Fruit fly (Drosophila melanogaster) whole organism, prepupa: ENCODE results near the gene Pgant6.
A peak's percentile ranks its signal among the peaks of the same experiment; 100 is the strongest.

Source experiments
- Blimp-1 ChIP-seq: fragments of 200-800 bp; sonication (Bioruptor generic); optimal IDR thresholded peaks from 3 replicates; lab custom pipeline; 2017; ENCODE audit warnings: missing biosample characterization, missing genetic modification characterization, mild to moderate bottlenecking, moderate library complexity, missing genetic modification reagents
- CG10631 ChIP-seq: fragments of 200-800 bp; sonication (Bioruptor generic); optimal IDR thresholded peaks from 2 replicates; lab custom pipeline; 2016; ENCODE audit warnings: missing biosample characterization, missing genetic modification characterization
- CG11294 ChIP-seq: fragments of 200-800 bp; sonication (Bioruptor generic); IDR thresholded peaks from 2 replicates; pipeline ENCODE4 v1.3.6; 2022; ENCODE audit warnings: missing biosample characterization, missing genetic modification characterization
- CG11762 ChIP-seq: fragments of 200-800 bp; sonication (Bioruptor generic); optimal IDR thresholded peaks from 3 replicates; lab custom pipeline; 2016; ENCODE audit warnings: missing biosample characterization, missing genetic modification characterization; ENCODE audit not compliant: insufficient read depth
- CG11902 ChIP-seq: fragments of 200-800 bp; sonication (Bioruptor generic); optimal IDR thresholded peaks from 3 replicates; lab custom pipeline; 2016; ENCODE audit warnings: missing biosample characterization, missing genetic modification characterization
- CG16779 ChIP-seq: fragments of 200-800 bp; sonication (Bioruptor generic); optimal IDR thresholded peaks from 3 replicates; lab custom pipeline; 2017; ENCODE audit warnings: missing biosample characterization, mild to moderate bottlenecking, missing genetic modification characterization
- CG3032 ChIP-seq: fragments of 200-800 bp; optimal IDR thresholded peaks from 2 replicates; lab custom pipeline; 2019; ENCODE audit warnings: missing biosample characterization, mild to moderate bottlenecking, missing genetic modification characterization, moderate library complexity
- CG31627 ChIP-seq: fragments of 200-800 bp; sonication (Bioruptor generic); optimal IDR thresholded peaks from 3 replicates; lab custom pipeline; 2016; ENCODE audit warnings: missing biosample characterization, missing genetic modification characterization
- CG6163 ChIP-seq: fragments of 200-800 bp; sonication (Bioruptor generic); IDR thresholded peaks from 3 replicates; pipeline ENCODE4 v1.3.6; 2022; ENCODE audit warnings: missing biosample characterization, missing genetic modification characterization
- CG6276 ChIP-seq: fragments of 200-800 bp; sonication (Bioruptor generic); optimal IDR thresholded peaks from 2 replicates; lab custom pipeline; 2017; ENCODE audit warnings: missing biosample characterization, mild to moderate bottlenecking, missing genetic modification characterization
- CG6792 ChIP-seq: fragments of 200-800 bp; sonication (Bioruptor generic); optimal IDR thresholded peaks from 3 replicates; lab custom pipeline; 2016; ENCODE audit warnings: missing biosample characterization, missing genetic modification characterization
- CG8119 ChIP-seq: fragments of 200-800 bp; sonication (Bioruptor generic); IDR thresholded peaks from 3 replicates; pipeline ENCODE4 v1.3.6; 2022; ENCODE audit warnings: missing biosample characterization, missing genetic modification characterization
- CG8319 ChIP-seq: fragments of 200-800 bp; sonication (Bioruptor generic); optimal IDR thresholded peaks from 3 replicates; lab custom pipeline; 2016; ENCODE audit warnings: missing biosample characterization, missing genetic modification characterization
- Eip75B ChIP-seq: fragments of 200-800 bp; sonication (Bioruptor generic); optimal IDR thresholded peaks from 3 replicates; lab custom pipeline; 2016; ENCODE audit warnings: missing biosample characterization, missing genetic modification characterization
- Eip78C ChIP-seq: fragments of 200-800 bp; sonication (Bioruptor generic); peaks from one replicate; lab custom pipeline; 2016; ENCODE audit warnings: missing biosample characterization, missing genetic modification characterization
- Eip93F ChIP-seq: fragments of 200-800 bp; sonication (Bioruptor generic); optimal IDR thresholded peaks from 2 replicates; lab custom pipeline; 2016; ENCODE audit warnings: missing biosample characterization, mild to moderate bottlenecking, missing genetic modification characterization
- Gug ChIP-seq: fragments of 200-800 bp; sonication (Bioruptor generic); IDR thresholded peaks from 2 replicates; pipeline ENCODE4 v1.3.6; 2022; ENCODE audit warnings: missing biosample characterization, missing genetic modification characterization
- Hr38 ChIP-seq: sonication (Bioruptor generic); optimal IDR thresholded peaks from 2 replicates; lab custom pipeline; 2016; ENCODE audit warnings: missing biosample characterization, missing genetic modification characterization
- Hr4 ChIP-seq: fragments of 200-800 bp; sonication (Bioruptor generic); optimal IDR thresholded peaks from 3 replicates; lab custom pipeline; 2016; ENCODE audit warnings: missing biosample characterization, missing genetic modification characterization
- OdsH ChIP-seq: fragments of 200-800 bp; sonication (Bioruptor generic); optimal IDR thresholded peaks from 3 replicates; lab custom pipeline; 2016; ENCODE audit warnings: missing biosample characterization, missing genetic modification characterization
- Smox ChIP-seq: fragments of 200-800 bp; sonication (Bioruptor generic); optimal IDR thresholded peaks from 3 replicates; lab custom pipeline; 2016; ENCODE audit warnings: missing biosample characterization, missing genetic modification characterization
- Sox102F ChIP-seq: fragments of 200-800 bp; sonication (Bioruptor generic); optimal IDR thresholded peaks from 2 replicates; lab custom pipeline; 2016; ENCODE audit warnings: missing biosample characterization, mild to moderate bottlenecking, missing genetic modification characterization
- Sox14 ChIP-seq: fragments of 200-800 bp; sonication (Bioruptor generic); optimal IDR thresholded peaks from 3 replicates; lab custom pipeline; 2016; ENCODE audit warnings: missing biosample characterization, missing genetic modification characterization
- achi ChIP-seq: fragments of 200-800 bp; sonication (Bioruptor generic); optimal IDR thresholded peaks from 3 replicates; lab custom pipeline; 2016; ENCODE audit warnings: missing biosample characterization, missing genetic modification characterization
- dac ChIP-seq: fragments of 200-800 bp; sonication (Bioruptor generic); optimal IDR thresholded peaks from 2 replicates; lab custom pipeline; 2017; ENCODE audit warnings: missing biosample characterization, mild to moderate bottlenecking, missing genetic modification characterization
- eg ChIP-seq: fragments of 200-800 bp; sonication (Bioruptor generic); IDR thresholded peaks from 3 replicates; pipeline ENCODE4 v1.3.6; 2022; ENCODE audit warnings: missing biosample characterization, missing genetic modification characterization
- fd59A ChIP-seq: fragments of 200-800 bp; sonication (Bioruptor generic); optimal IDR thresholded peaks from 2 replicates; lab custom pipeline; 2017; ENCODE audit warnings: missing biosample characterization, mild to moderate bottlenecking, missing genetic modification characterization, missing genetic modification reagents
- fd85E ChIP-seq: fragments of 200-800 bp; sonication (Bioruptor generic); optimal IDR thresholded peaks from 3 replicates; lab custom pipeline; 2016; ENCODE audit warnings: missing biosample characterization, missing genetic modification characterization
- fkh ChIP-seq: fragments of 200-800 bp; sonication (Bioruptor generic); optimal IDR thresholded peaks from 3 replicates; lab custom pipeline; 2017; ENCODE audit warnings: missing biosample characterization, mild to moderate bottlenecking, missing genetic modification characterization, moderate library complexity
- lz ChIP-seq: fragments of 200-800 bp; sonication (Bioruptor generic); optimal IDR thresholded peaks from 3 replicates; lab custom pipeline; 2016; ENCODE audit warnings: missing biosample characterization, missing genetic modification characterization
- pdm3 ChIP-seq: fragments of 200-800 bp; sonication (Bioruptor generic); optimal IDR thresholded peaks from 3 replicates; lab custom pipeline; 2016; ENCODE audit warnings: missing biosample characterization, missing genetic modification characterization
- spab ChIP-seq: fragments of 200-800 bp; sonication (Bioruptor generic); optimal IDR thresholded peaks from 2 replicates; lab custom pipeline; 2017; ENCODE audit warnings: missing biosample characterization, mild to moderate bottlenecking, missing genetic modification characterization, missing genetic modification reagents
- svp ChIP-seq: fragments of 200-800 bp; sonication (Bioruptor generic); peaks from one replicate; lab custom pipeline; 2016; ENCODE audit warnings: missing biosample characterization, missing genetic modification characterization
- vri ChIP-seq: fragments of 200-800 bp; sonication (Bioruptor generic); optimal IDR thresholded peaks from 3 replicates; lab custom pipeline; 2016; ENCODE audit warnings: missing biosample characterization, mild to moderate bottlenecking, missing genetic modification characterization

The Pgant6 gene

dm6 chr3L:2743755-2744154, 38.3 kb upstream of the Pgant6 start:
- TF ChIP-seq CG31627 (no peak), CG11902 (GFP tag; lab: Kevin White, UChicago) (no peak), Blimp-1 (no peak), OdsH (GFP tag; lab: Kevin White, UChicago) (no peak), CG10631 (GFP tag; lab: Kevin White, UChicago) (no peak), Eip93F (GFP tag; lab: Kevin White, UChicago) (no peak), CG6792 (GFP tag; lab: Kevin White, UChicago) (no peak), CG3032 (tag; lab: Kevin White, UChicago) (no peak), pdm3 (GFP tag; lab: Kevin White, UChicago) (no peak), Eip75B (GFP tag; lab: Kevin White, UChicago) (no peak), dac (no peak), achi (GFP tag; lab: Kevin White, UChicago) (no peak), fd85E (GFP tag; lab: Kevin White, UChicago) (no peak), CG6163 (GFP tag; lab: Robert Waterston, UW) (no peak), CG8319 (GFP tag; lab: Kevin White, UChicago) (no peak), Hr38 (GFP tag; lab: Kevin White, UChicago) (no peak), Sox14 (GFP tag; lab: Kevin White, UChicago) (no peak), lz (no peak), Smox (GFP tag; lab: Kevin White, UChicago) (no peak), fd59A (no peak)
- TF ChIP-seq, all 60 proteins: peak for 0

dm6 chr3L:2744963-2745362, 37.1 kb upstream of the Pgant6 start:
- no peak for TF ChIP-seq CG31627
- no peak for TF ChIP-seq Sox102F (GFP tag; lab: Kevin White, UChicago)
- no peak for TF ChIP-seq CG16779 (tag; lab: Kevin White, UChicago)
- TF ChIP-seq CG6276: no peak
- TF ChIP-seq Eip75B (GFP tag; lab: Kevin White, UChicago): no peak
- no peak for TF ChIP-seq Sox14 (GFP tag; lab: Kevin White, UChicago)
- TF ChIP-seq CG8119 (GFP tag; lab: Robert Waterston, UW): no peak
- no peak for TF ChIP-seq CG11294 (GFP tag; lab: Robert Waterston, UW)
- no peak for TF ChIP-seq vri (GFP tag; lab: Kevin White, UChicago)
- no peak for TF ChIP-seq Eip78C
- no peak for TF ChIP-seq Smox (GFP tag; lab: Kevin White, UChicago)
- no peak for TF ChIP-seq spab (GFP tag; lab: Kevin White, UChicago)
- TF ChIP-seq fd85E (GFP tag; lab: Kevin White, UChicago): no peak
- TF ChIP-seq fkh (GFP tag; lab: Kevin White, UChicago): no peak
- TF ChIP-seq Eip93F (GFP tag; lab: Kevin White, UChicago): no peak
- no peak for TF ChIP-seq lz
- no peak for TF ChIP-seq Hr4
- no peak for TF ChIP-seq svp (GFP tag; lab: Kevin White, UChicago)
- no peak for TF ChIP-seq CG6792 (GFP tag; lab: Kevin White, UChicago)

dm6 chr3L:2745698-2746410, 36.2 kb upstream of the Pgant6 start:
- TF ChIP-seq Smox (GFP tag; lab: Kevin White, UChicago): no peak
- peak; percentile 64 for TF ChIP-seq fkh (GFP tag; lab: Kevin White, UChicago)
- 0 out of 3 replicates have a peak, but pooled peaks have one; percentile 39 for TF ChIP-seq eg

- TF ChIP-seq CG11762 (GFP tag; lab: Kevin White, UChicago) (no peak), fkh (GFP tag; lab: Kevin White, UChicago) (peak; percentile 25)
- TF ChIP-seq, all 60 proteins: peak for 1
Observed at dm6 chr3L:2748359-2748758, 33.7 kb upstream of the Pgant6 start.

- TF ChIP-seq Sox102F (GFP tag; lab: Kevin White, UChicago) (no peak), CG6276 (no peak), CG10631 (GFP tag; lab: Kevin White, UChicago) (no peak), Gug (GFP tag; lab: Robert Waterston, UW) (no peak)
Observed at dm6 chr3L:2762122-2762521, 19.9 kb upstream of the Pgant6 start.
